Worm (Caenorhabditis elegans) whole organism, L4 larva: ENCODE data around the gene best-18.

Experiments
- D1046.2 ChIP-seq: fragments of 200-800 bp; sonication (Bioruptor generic); IDR thresholded peaks from 2 replicates; pipeline ENCODE4 v1.3.6; 2022; ENCODE audit warnings: missing genetic modification characterization, missing compliant biosample characterization
- ZK337.2 ChIP-seq: fragments of 200-800 bp; sonication (Bioruptor generic); IDR thresholded peaks from 2 replicates; pipeline ENCODE4 v1.3.6; 2022; ENCODE audit warnings: missing genetic modification reagents, missing genetic modification characterization, missing compliant biosample characterization
- aha-1 ChIP-seq: fragments of 150-350 bp; peaks from one replicate; lab custom pipeline; 2014; ENCODE audit warnings: missing biosample characterization, missing genetic modification characterization
- ama-1 ChIP-seq: fragments of 150-350 bp; optimal IDR thresholded peaks from 2 replicates; lab custom pipeline; 2014; ENCODE audit warnings: inconsistent platforms, mixed read lengths
- attf-4 ChIP-seq: sonication (generic microtip); optimal IDR thresholded peaks from 3 replicates; lab custom pipeline; 2017; ENCODE audit warnings: missing biosample characterization, missing genetic modification characterization
- ceh-20 ChIP-seq: fragments of 200-800 bp; sonication (Bioruptor generic); IDR thresholded peaks from 2 replicates; pipeline ENCODE4 v1.3.6; 2022; ENCODE audit warnings: missing genetic modification reagents, missing genetic modification characterization, missing compliant biosample characterization
- ceh-28 ChIP-seq: fragments of 150-350 bp; optimal IDR thresholded peaks from 2 replicates; lab custom pipeline; 2014; ENCODE audit warnings: missing biosample characterization, missing genetic modification reagents, missing genetic modification characterization
- ceh-62 ChIP-seq: sonication (generic microtip); optimal IDR thresholded peaks from 2 replicates; lab custom pipeline; 2017; ENCODE audit warnings: missing biosample characterization, missing genetic modification characterization
- dmd-8 ChIP-seq: fragments of 200-800 bp; sonication (Bioruptor generic); IDR thresholded peaks from 2 replicates; pipeline ENCODE4 v1.3.6; 2022; ENCODE audit warnings: missing genetic modification characterization, missing compliant biosample characterization
- dpl-1 ChIP-seq: fragments of 150-350 bp; optimal IDR thresholded peaks from 2 replicates; lab custom pipeline; 2014; ENCODE audit warnings: missing biosample characterization, missing genetic modification reagents, missing genetic modification characterization
- dve-1 ChIP-seq: sonication (generic microtip); optimal IDR thresholded peaks from 2 replicates; lab custom pipeline; 2017; ENCODE audit warnings: antibody characterized with exemption, mild to moderate bottlenecking, missing genetic modification characterization, missing compliant biosample characterization; ENCODE audit not compliant: insufficient read depth
- egl-43 ChIP-seq: fragments of 200-800 bp; sonication (Bioruptor generic); IDR thresholded peaks from 2 replicates; pipeline ENCODE4 v1.3.6; 2022; ENCODE audit warnings: missing genetic modification reagents, missing genetic modification characterization, missing compliant biosample characterization
- hif-1 ChIP-seq, 2 experiments: sonication (generic microtip); optimal IDR thresholded peaks; 2 replicates each; lab custom pipeline; 2016 to 2017; ENCODE audit warnings: missing compliant biosample characterization in 2 of 2, missing genetic modification characterization in 2 of 2, missing genetic modification reagents in 2 of 2, missing genotype in 2 of 2, mild to moderate bottlenecking in 1 of 2
- hlh-11 ChIP-seq: fragments of 200-800 bp; sonication (Bioruptor generic); optimal IDR thresholded peaks from 2 replicates; lab custom pipeline; 2018; ENCODE audit warnings: mild to moderate bottlenecking, missing genetic modification characterization, missing compliant biosample characterization
- hlh-30 ChIP-seq: sonication (generic microtip); optimal IDR thresholded peaks from 2 replicates; lab custom pipeline; 2017; ENCODE audit warnings: antibody characterized with exemption, mild to moderate bottlenecking, missing genetic modification characterization, missing compliant biosample characterization; ENCODE audit not compliant: insufficient read depth
- lin-38 ChIP-seq: fragments of 200-800 bp; sonication (Bioruptor generic); IDR thresholded peaks from 2 replicates; pipeline ENCODE4 v1.3.6; 2022; ENCODE audit warnings: missing genetic modification reagents, missing genetic modification characterization, missing compliant biosample characterization
- lsy-2 ChIP-seq, 2 experiments: fragments of 150-350 bp in 1 of 2; sonication (generic microtip) in 1 of 2; optimal IDR thresholded peaks; 2 replicates each; lab custom pipeline; 2014 to 2017; ENCODE audit warnings: missing biosample characterization in 2 of 2, missing genetic modification characterization in 2 of 2
- madf-5 ChIP-seq, 2 experiments: fragments of 200-800 bp; sonication (Bioruptor generic); IDR thresholded peaks; 2 replicates each; pipeline ENCODE4 v1.3.6; 2022; ENCODE audit warnings: missing compliant biosample characterization in 2 of 2, missing genetic modification characterization in 2 of 2
- mdl-1 ChIP-seq, 2 experiments: fragments of 150-350 bp in 1 of 2; sonication (generic microtip) in 1 of 2; optimal IDR thresholded peaks; 2 replicates each; lab custom pipeline; 2014 to 2017; ENCODE audit warnings: missing biosample characterization in 2 of 2, missing genetic modification characterization in 2 of 2
- mes-2 ChIP-seq: sonication (generic microtip); optimal IDR thresholded peaks from 2 replicates; lab custom pipeline; 2016; ENCODE audit warnings: missing genotype, mild to moderate bottlenecking, missing genetic modification characterization, missing compliant biosample characterization; ENCODE audit not compliant: poor library complexity, severe bottlenecking
- nhr-11 ChIP-seq: fragments of 150-350 bp; optimal IDR thresholded peaks from 2 replicates; lab custom pipeline; 2014; ENCODE audit warnings: missing biosample characterization, missing genetic modification characterization
- nhr-25 ChIP-seq: sonication (generic microtip); optimal IDR thresholded peaks from 2 replicates; lab custom pipeline; 2017; ENCODE audit warnings: missing genetic modification characterization, mild to moderate bottlenecking, missing compliant biosample characterization, antibody characterized with exemption, moderate library complexity, borderline replicate concordance; ENCODE audit not compliant: insufficient read depth
- nhr-28 ChIP-seq: fragments of 150-350 bp; optimal IDR thresholded peaks from 2 replicates; lab custom pipeline; 2014; ENCODE audit warnings: missing biosample characterization, missing genetic modification characterization
- nhr-77 ChIP-seq: fragments of 150-350 bp; optimal IDR thresholded peaks from 2 replicates; lab custom pipeline; 2014; ENCODE audit warnings: missing biosample characterization, missing genetic modification characterization
- php-3 ChIP-seq: fragments of 200-800 bp; sonication (Bioruptor generic); IDR thresholded peaks from 2 replicates; pipeline ENCODE4 v1.3.6; 2022; ENCODE audit warnings: missing genetic modification reagents, missing genetic modification characterization, missing compliant biosample characterization
- pqm-1 ChIP-seq: sonication (generic microtip); optimal IDR thresholded peaks from 2 replicates; lab custom pipeline; 2017; ENCODE audit warnings: missing biosample characterization, missing genetic modification characterization
- saeg-2 ChIP-seq: fragments of 200-800 bp; sonication (Bioruptor generic); IDR thresholded peaks from 2 replicates; pipeline ENCODE4 v1.3.6; 2022; ENCODE audit warnings: missing genetic modification reagents, missing genetic modification characterization, missing compliant biosample characterization
- set-16 ChIP-seq: fragments of 200-800 bp; sonication (Bioruptor generic); IDR thresholded peaks from 2 replicates; pipeline ENCODE4 v1.3.6; 2022; ENCODE audit warnings: missing genetic modification reagents, missing genetic modification characterization, missing compliant biosample characterization
- tag-97 ChIP-seq: fragments of 200-800 bp; sonication (Bioruptor generic); IDR thresholded peaks from 2 replicates; pipeline ENCODE4 v1.3.6; 2022; ENCODE audit warnings: missing genetic modification characterization, missing compliant biosample characterization
- tra-1 ChIP-seq: fragments of 200-800 bp; sonication (Bioruptor generic); IDR thresholded peaks from 2 replicates; pipeline ENCODE4 v1.3.6; 2022; ENCODE audit warnings: missing genetic modification reagents, missing genetic modification characterization, missing compliant biosample characterization
- unc-62 ChIP-seq, 3 experiments: fragments of 150-350 bp in 1 of 3; sonication (generic microtip); optimal IDR thresholded peaks in 2 of 3; peaks in 1 of 3; 1 replicate in 1 of 3; 2 replicates in 2 of 3; lab custom pipeline; 2014 to 2017; ENCODE audit warnings: missing biosample characterization in 3 of 3, missing genetic modification characterization in 3 of 3, missing genetic modification reagents in 3 of 3, missing genotype in 1 of 3
- zip-2 ChIP-seq: fragments of 150-350 bp; optimal IDR thresholded peaks from 2 replicates; lab custom pipeline; 2014; ENCODE audit warnings: missing biosample characterization, missing genetic modification characterization
- ztf-11 ChIP-seq: fragments of 150-350 bp; optimal IDR thresholded peaks from 2 replicates; lab custom pipeline; 2014; ENCODE audit warnings: missing biosample characterization, missing genetic modification characterization

best-18 gene

ce11 chrIII:10236291-10236871, 24.2 kb downstream of the best-18 start (continued):
- TF ChIP-seq hlh-30 (tag; lab: Kevin White, UChicago) (peak; percentile 28), D1046.2 (GFP tag; lab: Robert Waterston, UW) (no peak), ama-1 (lab: Kevin White, UChicago) (no peak), ztf-11 (tag; lab: Kevin White, UChicago) (no peak)

- TF ChIP-seq attf-4 (tag; lab: Kevin White, UChicago) (no peak), mdl-1 (tag; optimal IDR thresholded peaks at IDR 0.05; lab: Kevin White, UChicago) (no peak), saeg-2 (GFP tag; lab: Robert Waterston, UW) (no peak), ceh-20 (no peak), zip-2 (tag; lab: Kevin White, UChicago) (no peak), pqm-1 (no peak), nhr-25 (tag; lab: Kevin White, UChicago) (no peak), nhr-11 (no peak), D1046.2 (GFP tag; lab: Robert Waterston, UW) (no peak), ZK337.2 (no peak)
Measured at ce11 chrIII:10238448-10239154, 26.4 kb downstream of the best-18 start, which contains the start of gene Y70G10A.3. Gene Y70G10A.3 (plus strand): TSS chrIII:10239104.

ce11 chrIII:10240073-10240472, 27.9 kb downstream of the best-18 start:
- TF ChIP-seq mdl-1 (tag; optimal IDR thresholded peaks at IDR 0.05; lab: Kevin White, UChicago) (no peak), D1046.2 (GFP tag; lab: Robert Waterston, UW) (no peak), aha-1 (tag; lab: Kevin White, UChicago) (peak; percentile 91)

- TF ChIP-seq D1046.2 (GFP tag; lab: Robert Waterston, UW) (no peak), hlh-11 (peak; percentile 14), mdl-1 (tag; optimal IDR thresholded peaks at IDR 0.05; lab: Kevin White, UChicago) (peak in 1 of 2 experiments; percentile 45), unc-62 (GFP tag; optimal IDR thresholded peaks at IDR 0.05 in 1 of 2; lab: Kevin White, UChicago) (peak in 1 of 2 experiments; percentile 69), unc-62 (tag; optimal IDR thresholded peaks at IDR 0.05; lab: Kevin White, UChicago) (no peak), tra-1 (GFP tag; lab: Robert Waterston, UW) (no peak)
Measured at ce11 chrIII:10241332-10241829, 29.2 kb downstream of the best-18 start.

ce11 chrIII:10244013-10244412, 31.8 kb downstream of the best-18 start:
- no peak for TF ChIP-seq dmd-8 (GFP tag; lab: Robert Waterston, UW)
- TF ChIP-seq aha-1 (tag; lab: Kevin White, UChicago), result peak; percentile 95

ce11 chrIII:10248441-10249137, 36.4 kb downstream of the best-18 start, which contains the start of the genes div-1 and cor-1:
Gene div-1 (minus strand): TSS chrIII:10248559.
Gene cor-1 (plus strand): TSS chrIII:10249111.
- TF ChIP-seq nhr-28 (peak; percentile 12), lin-38 (peak; percentile 93), egl-43 (GFP tag; lab: Robert Waterston, UW) (peak; percentile 62; the same call in 1 of the 2 replicates), mes-2 (tag; lab: Kevin White, UChicago) (peak; percentile 73), hlh-11 (peak; percentile 23), php-3 (GFP tag; lab: Robert Waterston, UW) (no peak), hif-1 (tag; optimal IDR thresholded peaks at IDR 0.05; lab: Kevin White, UChicago) (peak in 1 of 2 experiments; percentile 1), unc-62 (GFP tag; optimal IDR thresholded peaks at IDR 0.05 in 1 of 2; lab: Kevin White, UChicago) (peak in 1 of 2 experiments; percentile 90), unc-62 (tag; optimal IDR thresholded peaks at IDR 0.05; lab: Kevin White, UChicago) (no peak), madf-5 (GFP tag; IDR thresholded peaks at IDR 0.05; lab: Robert Waterston, UW) (no peak), nhr-77 (tag; lab: Kevin White, UChicago) (peak; percentile 17), dve-1 (tag; lab: Kevin White, UChicago) (no peak), lsy-2 (tag; optimal IDR thresholded peaks at IDR 0.05; lab: Kevin White, UChicago) (peak in 1 of 2 experiments; percentile 53), ceh-62 (tag; lab: Kevin White, UChicago) (no peak), ceh-28 (tag; lab: Kevin White, UChicago) (no peak), set-16 (GFP tag; lab: Robert Waterston, UW) (peak; percentile 75), dpl-1 (GFP tag; lab: Kevin White, UChicago) (peak; percentile 73), tag-97 (GFP tag; lab: Robert Waterston, UW) (no peak)
